Worm (Caenorhabditis elegans) whole organism, early embryonic: ENCODE results near the gene F20E11.18.
"Not testable (repeated sequence)": the region's sequence is repeated elsewhere in the genome, so short reads cannot be mapped to it uniquely, and the experiment has no call there.

Experiments
- aly-1 ChIP-seq: sonication (generic microtip); optimal IDR thresholded peaks from 2 replicates; lab custom pipeline; 2016; ENCODE audit warnings: missing genetic modification characterization, missing compliant biosample characterization
- ama-1 ChIP-seq: fragments of 150-350 bp; optimal IDR thresholded peaks from 2 replicates; lab custom pipeline; 2014
- ceh-13 ChIP-seq: fragments of 200-800 bp; sonication (Bioruptor generic); optimal IDR thresholded peaks from 2 replicates; lab custom pipeline; 2018; ENCODE audit warnings: mild to moderate bottlenecking, missing genetic modification characterization, missing compliant biosample characterization
- scrt-1 ChIP-seq: fragments of 200-800 bp; sonication (Bioruptor generic); IDR thresholded peaks from 2 replicates; pipeline ENCODE4 v1.3.6; 2022; ENCODE audit warnings: missing genetic modification characterization, missing compliant biosample characterization
- tbx-37 ChIP-seq: fragments of 200-800 bp; sonication (Bioruptor generic); conservative IDR thresholded peaks from 2 replicates; pipeline ENCODE4 v1.3.6; 2022; ENCODE audit warnings: missing genetic modification reagents, missing genetic modification characterization, missing compliant biosample characterization

ce11 chrV:17464278-17464677, 27.9 kb upstream of the F20E11.18 start, which contains the start of gene F20E11.7:
- not testable (repeated sequence) for TF ChIP-seq aly-1 (tag; lab: Kevin White, UChicago); scrt-1 (GFP tag; lab: Robert Waterston, UW); ama-1 (lab: Kevin White, UChicago); ceh-13 (GFP tag; lab: Kevin White, UChicago); tbx-37 (GFP tag; lab: Robert Waterston, UW)
